Fruit fly (Drosophila melanogaster): ENCODE data around the gene Sf3a2.

- TF ChIP-seq CG9948 (tag; optimal IDR thresholded peaks at IDR 0.05) (no peak), rn (GFP tag; IDR thresholded peaks at IDR 0.05) (no peak), Pif1B (GFP tag; optimal IDR thresholded peaks at IDR 0.05) (peak; percentile 57), CG34367 (tag; optimal IDR thresholded peaks at IDR 0.05) (no peak), D1 (tag; optimal IDR thresholded peaks at IDR 0.05) (no peak), Pif1A (GFP tag; optimal IDR thresholded peaks at IDR 0.05) (peak; percentile 45), CG15710 (tag; optimal IDR thresholded peaks at IDR 0.05) (no peak), EcR (GFP tag; optimal IDR thresholded peaks at IDR 0.05) (peak; percentile 77), Snoo (tag; optimal IDR thresholded peaks at IDR 0.05) (no peak), CG32121 (GFP tag; IDR thresholded peaks at IDR 0.05) (no peak), gl (tag; optimal IDR thresholded peaks at IDR 0.05) (peak; percentile 17), CG13204 (GFP tag; optimal IDR thresholded peaks at IDR 0.05) (no peak)
Measured at dm6 chr3L:12789875-12790373, 23.9 kb downstream of the Sf3a2 start, which contains the start of gene CG42709.
